Fruit fly (Drosophila melanogaster): ENCODE data around the gene twr.

twr gene

DNA sequence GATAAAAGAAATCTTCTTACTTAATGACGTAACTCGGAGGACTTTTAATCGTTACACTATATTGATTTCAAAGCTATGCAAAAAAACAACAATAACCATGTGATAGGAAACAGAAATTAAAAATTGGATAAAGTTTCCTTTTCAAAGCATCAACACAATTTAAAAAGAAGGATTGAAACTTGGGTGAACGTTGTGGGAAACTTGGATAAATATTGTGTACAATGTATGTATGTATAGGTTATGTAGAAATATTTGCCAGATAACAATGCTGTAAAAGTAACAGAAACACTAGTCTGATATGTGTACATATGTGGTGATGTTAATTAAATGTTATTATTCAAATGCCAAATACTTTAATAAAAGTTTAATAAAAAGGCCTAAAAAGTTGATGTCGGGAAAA lies 48.6 kb downstream of the twr start:
- no peak for TF ChIP-seq CG8478 (optimal IDR thresholded peaks at IDR 0.05)
- peak; percentile 49 to 69 for TF ChIP-seq CTCF (optimal IDR thresholded peaks at IDR 0.05)

DNA sequence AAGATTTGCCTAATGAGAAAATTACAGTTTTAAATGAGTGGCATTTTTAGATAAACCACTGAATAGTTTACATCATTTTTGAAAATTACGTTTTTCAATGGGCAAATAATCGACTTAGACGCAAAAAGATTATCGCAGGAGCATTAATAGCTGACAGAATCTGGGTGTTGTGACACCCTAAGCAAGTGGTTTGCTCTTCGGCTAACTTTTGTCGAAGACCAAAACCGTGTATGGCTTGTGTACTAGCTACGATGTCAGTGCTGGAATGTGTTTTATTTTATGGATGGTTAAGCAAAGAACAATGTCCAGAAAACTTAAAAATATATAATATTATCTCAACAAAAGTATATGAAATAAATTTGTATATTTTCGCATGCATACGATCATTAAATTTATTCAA lies 51.2 kb downstream of the twr start:
- TF ChIP-seq CG8478 (optimal IDR thresholded peaks at IDR 0.05) (no peak), CTCF (optimal IDR thresholded peaks at IDR 0.05) (peak; percentile 63 to 83)

All from S2 (cell line).